Fruit fly (Drosophila melanogaster) whole organism, embryonic: ENCODE measurements around the gene CG32299.

Source experiments
- ATbp ChIP-seq: fragments of 200-800 bp; sonication (Bioruptor generic); optimal IDR thresholded peaks from 2 replicates; lab custom pipeline; 2017; ENCODE audit warnings: missing biosample characterization, mild to moderate bottlenecking, missing genetic modification characterization, missing genetic modification reagents
- Aef1 ChIP-seq: fragments of 200-800 bp; sonication (Bioruptor generic); IDR thresholded peaks from 3 replicates; pipeline ENCODE4 v1.3.6; 2022; ENCODE audit warnings: missing biosample characterization, missing genetic modification characterization
- Asciz ChIP-seq: fragments of 200-800 bp; sonication (Bioruptor generic); optimal IDR thresholded peaks from 2 replicates; lab custom pipeline; 2017; ENCODE audit warnings: missing biosample characterization, mild to moderate bottlenecking, missing genetic modification characterization, missing genetic modification reagents
- BEAF-32 ChIP-seq: fragments of 200-800 bp; sonication (Bioruptor generic); optimal IDR thresholded peaks from 3 replicates; lab custom pipeline; 2017; ENCODE audit warnings: missing biosample characterization, missing genetic modification characterization, mild to moderate bottlenecking, moderate library complexity, missing genetic modification reagents
- BtbVII ChIP-seq: fragments of 200-800 bp; sonication (Bioruptor generic); optimal IDR thresholded peaks from 3 replicates; lab custom pipeline; 2017; ENCODE audit warnings: missing biosample characterization, mild to moderate bottlenecking, missing genetic modification characterization
- C15 ChIP-seq: fragments of 200-800 bp; sonication (Bioruptor generic); IDR thresholded peaks from 3 replicates; pipeline ENCODE4 v1.3.6; 2022; ENCODE audit warnings: missing biosample characterization, missing genetic modification characterization
- CG10654 ChIP-seq: fragments of 200-800 bp; sonication (Bioruptor generic); optimal IDR thresholded peaks from 2 replicates; lab custom pipeline; 2016; ENCODE audit warnings: missing biosample characterization, missing genetic modification characterization
- CG11696 ChIP-seq: fragments of 200-800 bp; sonication (Bioruptor generic); IDR thresholded peaks from 2 replicates; pipeline ENCODE4 v1.3.6; 2022; ENCODE audit warnings: missing biosample characterization, missing genetic modification characterization
- CG12155 ChIP-seq: fragments of 200-800 bp; sonication (Bioruptor generic); optimal IDR thresholded peaks from 3 replicates; lab custom pipeline; 2016; ENCODE audit warnings: missing biosample characterization, missing genetic modification characterization
- CG12769 ChIP-seq: fragments of 200-800 bp; sonication (Bioruptor generic); optimal IDR thresholded peaks from 2 replicates; lab custom pipeline; 2019; ENCODE audit warnings: missing biosample characterization, mild to moderate bottlenecking, missing genetic modification characterization, moderate library complexity
- CG13296 ChIP-seq: fragments of 200-800 bp; sonication (Bioruptor generic); optimal IDR thresholded peaks from 3 replicates; lab custom pipeline; 2018; ENCODE audit warnings: missing biosample characterization, mild to moderate bottlenecking, missing genetic modification characterization
- CG16813 ChIP-seq: fragments of 200-800 bp; sonication (Bioruptor generic); IDR thresholded peaks from 3 replicates; pipeline ENCODE4 v1.3.6; 2022; ENCODE audit warnings: missing biosample characterization, missing genetic modification characterization; ENCODE audit not compliant: partially characterized antibody
- CG17802 ChIP-seq: fragments of 200-800 bp; sonication (Bioruptor generic); optimal IDR thresholded peaks from 2 replicates; lab custom pipeline; 2018; ENCODE audit warnings: missing biosample characterization, mild to moderate bottlenecking, missing genetic modification characterization, moderate library complexity
- CG18599 ChIP-seq: fragments of 200-800 bp; sonication (Bioruptor generic); optimal IDR thresholded peaks from 3 replicates; lab custom pipeline; 2017; ENCODE audit warnings: missing biosample characterization, missing genetic modification characterization, mild to moderate bottlenecking, moderate library complexity, missing genetic modification reagents
- CG2712 ChIP-seq: fragments of 200-800 bp; optimal IDR thresholded peaks from 3 replicates; lab custom pipeline; 2019; ENCODE audit warnings: missing biosample characterization, mild to moderate bottlenecking, missing genetic modification characterization, moderate library complexity
- CG30403 ChIP-seq: fragments of 200-800 bp; sonication (Bioruptor generic); optimal IDR thresholded peaks from 3 replicates; lab custom pipeline; 2016; ENCODE audit warnings: missing biosample characterization, missing genetic modification characterization
- CG3281 ChIP-seq: fragments of 200-800 bp; sonication (Bioruptor generic); optimal IDR thresholded peaks from 3 replicates; lab custom pipeline; 2017; ENCODE audit warnings: missing biosample characterization, mild to moderate bottlenecking, missing genetic modification characterization
- CG34224 ChIP-seq: fragments of 200-800 bp; sonication (Bioruptor generic); IDR thresholded peaks from 3 replicates; pipeline ENCODE4 v1.3.6; 2022; ENCODE audit warnings: missing biosample characterization, missing genetic modification characterization; ENCODE audit not compliant: partially characterized antibody
- CG4424 ChIP-seq: fragments of 200-800 bp; sonication (Bioruptor generic); optimal IDR thresholded peaks from 3 replicates; lab custom pipeline; 2016; ENCODE audit warnings: missing biosample characterization, missing genetic modification characterization
- CG6272 ChIP-seq: fragments of 200-800 bp; sonication (Bioruptor generic); IDR thresholded peaks from 2 replicates; pipeline ENCODE4 v1.3.6; 2022; ENCODE audit warnings: missing biosample characterization, missing genetic modification characterization
- CG6683 ChIP-seq: fragments of 200-800 bp; sonication (Bioruptor generic); optimal IDR thresholded peaks from 2 replicates; lab custom pipeline; 2017; ENCODE audit warnings: missing biosample characterization, mild to moderate bottlenecking, missing genetic modification characterization, missing genetic modification reagents
- CG6854 ChIP-seq: fragments of 200-800 bp; sonication (Bioruptor generic); optimal IDR thresholded peaks from 3 replicates; lab custom pipeline; 2017; ENCODE audit warnings: missing biosample characterization, mild to moderate bottlenecking, missing genetic modification characterization
- CG7372 ChIP-seq: fragments of 200-800 bp; sonication (Bioruptor generic); IDR thresholded peaks from 2 replicates; pipeline ENCODE4 v1.3.6; 2022; ENCODE audit warnings: missing biosample characterization, missing genetic modification characterization
- CG9727 ChIP-seq: fragments of 200-800 bp; sonication (Bioruptor generic); optimal IDR thresholded peaks from 3 replicates; lab custom pipeline; 2017; ENCODE audit warnings: missing biosample characterization, mild to moderate bottlenecking, missing genetic modification characterization
- Dek ChIP-seq: fragments of 200-800 bp; sonication (Bioruptor generic); optimal IDR thresholded peaks from 3 replicates; lab custom pipeline; 2019; ENCODE audit warnings: missing biosample characterization, mild to moderate bottlenecking, missing genetic modification characterization, moderate library complexity
- Drgx ChIP-seq: fragments of 200-800 bp; sonication (Bioruptor generic); IDR thresholded peaks from 2 replicates; pipeline ENCODE4 v1.3.6; 2022; ENCODE audit warnings: missing biosample characterization, missing genetic modification characterization
- Ets65A ChIP-seq: fragments of 200-800 bp; sonication (Bioruptor generic); peaks from one replicate; lab custom pipeline; 2016; ENCODE audit warnings: missing biosample characterization, missing genetic modification characterization
- Fer2 ChIP-seq: fragments of 200-800 bp; sonication (Bioruptor generic); optimal IDR thresholded peaks from 2 replicates; lab custom pipeline; 2018; ENCODE audit warnings: missing biosample characterization, mild to moderate bottlenecking, missing genetic modification characterization, moderate library complexity
- Fer3 ChIP-seq: fragments of 200-800 bp; sonication (Bioruptor generic); optimal IDR thresholded peaks from 2 replicates; lab custom pipeline; 2018; ENCODE audit warnings: missing biosample characterization, mild to moderate bottlenecking, missing genetic modification characterization, moderate library complexity
- Hr51 ChIP-seq, 2 experiments: fragments of 200-800 bp; sonication (Bioruptor generic); optimal IDR thresholded peaks; 2 replicates in 1 of 2; 3 replicates in 1 of 2; lab custom pipeline; 2016 to 2018; ENCODE audit warnings: missing biosample characterization in 2 of 2, missing genetic modification characterization in 2 of 2, mild to moderate bottlenecking in 1 of 2, moderate library complexity in 1 of 2
- MTF-1 ChIP-seq: fragments of 200-800 bp; sonication (Bioruptor generic); optimal IDR thresholded peaks from 2 replicates; lab custom pipeline; 2018; ENCODE audit warnings: missing biosample characterization, mild to moderate bottlenecking, missing genetic modification characterization, borderline replicate concordance
- Nf-YA ChIP-seq: fragments of 200-800 bp; sonication (Bioruptor generic); IDR thresholded peaks from 2 replicates; pipeline ENCODE4 v1.3.6; 2022; ENCODE audit warnings: missing biosample characterization, missing genetic modification characterization
- Ptx1 ChIP-seq: fragments of 200-800 bp; sonication (Bioruptor generic); IDR thresholded peaks from 2 replicates; pipeline ENCODE4 v1.3.6; 2022; ENCODE audit warnings: missing biosample characterization, missing genetic modification characterization
- Sry-δ ChIP-seq: fragments of 200-800 bp; sonication (Bioruptor generic); optimal IDR thresholded peaks from 2 replicates; lab custom pipeline; 2016; ENCODE audit warnings: missing biosample characterization, missing genetic modification characterization
- TFAM ChIP-seq: fragments of 200-800 bp; sonication (Bioruptor generic); optimal IDR thresholded peaks from 2 replicates; lab custom pipeline; 2017; ENCODE audit warnings: missing biosample characterization, missing genetic modification characterization, inconsistent platforms
- corto ChIP-seq: fragments of 200-800 bp; sonication (Bioruptor generic); optimal IDR thresholded peaks from 2 replicates; lab custom pipeline; 2016; ENCODE audit warnings: missing biosample characterization, mild to moderate bottlenecking, missing genetic modification characterization, moderate library complexity
- danr ChIP-seq: fragments of 200-800 bp; sonication (Bioruptor generic); IDR thresholded peaks from 2 replicates; pipeline ENCODE4 v1.3.6; 2022; ENCODE audit warnings: missing biosample characterization, missing genetic modification characterization
- dmrt99B ChIP-seq: fragments of 200-800 bp; sonication (Bioruptor generic); optimal IDR thresholded peaks from 2 replicates; lab custom pipeline; 2018; ENCODE audit warnings: missing biosample characterization, mild to moderate bottlenecking, missing genetic modification characterization, moderate library complexity
- fd96Cb ChIP-seq: fragments of 200-800 bp; sonication (Bioruptor generic); optimal IDR thresholded peaks from 2 replicates; lab custom pipeline; 2018; ENCODE audit warnings: missing biosample characterization, mild to moderate bottlenecking, missing genetic modification characterization, moderate library complexity
- ken ChIP-seq: fragments of 200-800 bp; sonication (Bioruptor generic); IDR thresholded peaks from 3 replicates; pipeline ENCODE4 v1.3.6; 2022; ENCODE audit warnings: missing biosample characterization, missing genetic modification characterization
- lbe ChIP-seq: fragments of 200-800 bp; sonication (Bioruptor generic); optimal IDR thresholded peaks from 2 replicates; lab custom pipeline; 2016; ENCODE audit warnings: missing biosample characterization, mild to moderate bottlenecking, missing genetic modification characterization
- pb ChIP-seq: fragments of 200-800 bp; sonication (Bioruptor generic); optimal IDR thresholded peaks from 3 replicates; lab custom pipeline; 2016; ENCODE audit warnings: missing biosample characterization, missing genetic modification characterization
- phol ChIP-seq: fragments of 200-800 bp; sonication (Bioruptor generic); optimal IDR thresholded peaks from 3 replicates; lab custom pipeline; 2018; ENCODE audit warnings: missing biosample characterization, mild to moderate bottlenecking, missing genetic modification characterization, moderate library complexity
- run ChIP-seq: fragments of 200-800 bp; sonication (Bioruptor generic); optimal IDR thresholded peaks from 3 replicates; lab custom pipeline; 2018; ENCODE audit warnings: missing biosample characterization, mild to moderate bottlenecking, missing genetic modification characterization
- sqz ChIP-seq: fragments of 200-800 bp; sonication (Bioruptor generic); optimal IDR thresholded peaks from 3 replicates; lab custom pipeline; 2018; ENCODE audit warnings: missing biosample characterization, mild to moderate bottlenecking, missing genetic modification characterization
- twi ChIP-seq: fragments of 200-800 bp; optimal IDR thresholded peaks from 2 replicates; lab custom pipeline; 2019; ENCODE audit warnings: missing biosample characterization, mild to moderate bottlenecking, missing genetic modification characterization, moderate library complexity
- unpg ChIP-seq: fragments of 200-800 bp; sonication (Bioruptor generic); optimal IDR thresholded peaks from 3 replicates; lab custom pipeline; 2018; ENCODE audit warnings: missing biosample characterization, mild to moderate bottlenecking, missing genetic modification characterization, moderate library complexity
- zen ChIP-seq: fragments of 200-800 bp; sonication (Bioruptor generic); optimal IDR thresholded peaks from 3 replicates; lab custom pipeline; 2018; ENCODE audit warnings: missing biosample characterization, mild to moderate bottlenecking, missing genetic modification characterization, moderate library complexity

The CG32299 gene

DNA sequence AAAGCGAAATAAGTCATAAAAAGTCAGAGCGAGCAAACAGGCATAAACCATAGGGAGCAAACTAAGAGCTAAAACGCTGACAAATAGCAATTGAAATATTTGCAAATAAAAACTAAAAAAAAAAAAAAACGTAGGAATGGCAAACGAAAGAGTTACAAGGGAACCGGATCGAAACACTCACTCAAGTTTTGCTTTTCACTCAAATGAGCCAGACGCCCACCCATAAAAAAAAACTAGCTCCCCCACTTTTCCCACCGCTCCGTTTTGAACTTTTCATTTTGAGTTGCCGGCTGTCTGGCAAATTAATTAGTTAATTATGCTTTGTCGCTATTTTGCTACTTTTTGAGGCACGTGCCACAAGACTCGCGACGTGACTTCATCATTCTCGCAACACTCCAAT lies 24.1 kb upstream of the CG32299 start (continued):
- TF ChIP-seq Sry-δ (GFP tag; lab: Kevin White, UChicago) (no peak), TFAM (GFP tag; lab: Kevin White, UChicago) (no peak), ken (GFP tag; lab: Robert Waterston, UW) (no peak), run (tag; lab: Kevin White, UChicago) (no peak), BEAF-32 (GFP tag; lab: Kevin White, UChicago) (no peak), Fer3 (no peak), sqz (GFP tag; lab: Kevin White, UChicago) (peak; percentile 8), Aef1 (GFP tag; lab: Robert Waterston, UW) (no peak), CG10654 (GFP tag; lab: Kevin White, UChicago) (no peak), Drgx (no peak)
- TF ChIP-seq, all 482 proteins: peak for 4

DNA sequence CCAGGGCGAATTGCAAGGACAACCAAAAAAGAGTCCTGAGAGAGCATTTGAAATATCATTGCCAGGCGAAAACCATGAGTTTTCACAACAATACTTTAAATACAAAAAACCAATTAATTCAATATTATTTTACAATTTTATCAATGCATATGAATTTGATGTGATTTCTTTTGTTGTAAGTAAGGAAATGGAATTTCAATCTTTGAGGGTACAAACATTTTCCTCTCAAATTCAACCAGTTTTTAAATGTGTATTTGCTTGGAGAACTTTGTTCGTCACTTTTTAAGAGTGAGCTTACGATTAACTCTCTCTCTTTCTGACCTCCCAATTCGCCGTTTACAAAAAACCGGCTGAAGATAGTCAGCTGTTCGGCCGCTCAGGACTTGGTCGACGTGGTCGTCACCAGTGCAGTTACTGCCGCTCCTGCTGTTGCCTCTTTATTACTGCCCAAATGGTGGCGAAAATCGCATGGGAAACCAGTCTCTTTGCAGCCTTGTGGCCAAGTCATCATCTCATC lies 20.8 kb upstream of the CG32299 start:
- TF ChIP-seq CG2712 (tag; lab: Kevin White, UChicago) (peak; percentile 30), CG4424 (GFP tag; lab: Kevin White, UChicago) (peak; percentile 6), Fer2 (tag; lab: Kevin White, UChicago) (peak; percentile 18), CG12769 (tag; lab: Kevin White, UChicago) (peak; percentile 43), CG18599 (GFP tag; lab: Kevin White, UChicago) (peak; percentile 90), Ets65A (GFP tag; lab: Kevin White, UChicago) (peak; percentile 64), CG9727 (GFP tag; lab: Kevin White, UChicago) (peak; percentile 48), CG7372 (peak; percentile 32; the same call in 1 of the 2 replicates), pb (GFP tag; lab: Kevin White, UChicago) (no peak), CG16813 (GFP tag; lab: Robert Waterston, UW) (no peak), CG6854 (GFP tag; lab: Kevin White, UChicago) (peak; percentile 33), lbe (GFP tag; lab: Kevin White, UChicago) (peak; percentile 9), danr (GFP tag; lab: Robert Waterston, UW) (no peak; the same call in 1 of the 2 replicates), CG11696 (0 out of 2 replicates have a peak, but pooled peaks have one; percentile 23), corto (peak; percentile 62), Hr51 (GFP tag; optimal IDR thresholded peaks at IDR 0.05; lab: Kevin White, UChicago) (peak in 1 of 2 experiments; percentile 59), unpg (GFP tag; lab: Kevin White, UChicago) (peak; percentile 22), CG13296 (GFP tag; lab: Kevin White, UChicago) (peak; percentile 51), CG17802 (no peak), CG3281 (GFP tag; lab: Kevin White, UChicago) (peak; percentile 71), BtbVII (GFP tag; lab: Kevin White, UChicago) (peak; percentile 48), phol (tag; lab: Kevin White, UChicago) (peak; percentile 20), Nf-YA (no peak), MTF-1 (GFP tag; lab: Kevin White, UChicago) (no peak), C15 (GFP tag; lab: Robert Waterston, UW) (0 out of 3 replicates have a peak, but pooled peaks have one; percentile 10), CG30403 (peak; percentile 27), CG12155 (peak; percentile 3), CG6683 (GFP tag; lab: Kevin White, UChicago) (peak; percentile 44), Dek (tag; lab: Kevin White, UChicago) (no peak), fd96Cb (tag; lab: Kevin White, UChicago) (no peak), twi (tag; lab: Kevin White, UChicago) (no peak), Asciz (no peak), ATbp (no peak), CG34224 (GFP tag; lab: Robert Waterston, UW) (no peak), dmrt99B (peak; percentile 62), zen (tag; lab: Kevin White, UChicago) (no peak), CG6272 (GFP tag; lab: Robert Waterston, UW) (no peak), Ptx1 (GFP tag; lab: Robert Waterston, UW) (peak; percentile 17; the same call in 1 of the 2 replicates)
